Worm (Caenorhabditis elegans) whole organism, L1 larva: Measurements from ENCODE around the gene F02D10.6.
A peak's percentile ranks its signal among the peaks of the same experiment; 100 is the strongest.

Source experiments
- C34B4.2 ChIP-seq: sonication (generic microtip); optimal IDR thresholded peaks from 2 replicates; lab custom pipeline; 2017; ENCODE audit warnings: mild to moderate bottlenecking, missing genetic modification characterization, missing compliant biosample characterization
- Y116A8C.19 ChIP-seq: sonication (generic microtip); optimal IDR thresholded peaks from 2 replicates; lab custom pipeline; 2016; ENCODE audit warnings: missing compliant biosample characterization, missing genetic modification characterization, borderline replicate concordance
- aly-2 ChIP-seq: fragments of 150-350 bp; optimal IDR thresholded peaks from 2 replicates; lab custom pipeline; 2014; ENCODE audit warnings: missing biosample characterization, missing genetic modification characterization
- ama-1 ChIP-seq: fragments of 150-350 bp; optimal IDR thresholded peaks from 2 replicates; lab custom pipeline; 2014
- ceh-63 ChIP-seq: fragments of 200-800 bp; sonication (Bioruptor generic); optimal IDR thresholded peaks from 2 replicates; lab custom pipeline; 2018; ENCODE audit warnings: mild to moderate bottlenecking, missing genetic modification characterization, missing compliant biosample characterization
- ceh-8 ChIP-seq: fragments of 200-800 bp; sonication (Bioruptor generic); optimal IDR thresholded peaks from 2 replicates; lab custom pipeline; 2018; ENCODE audit warnings: mild to moderate bottlenecking, missing genetic modification characterization, moderate library complexity, missing compliant biosample characterization
- ceh-82 ChIP-seq, 3 experiments: fragments of 150-350 bp in 1 of 3; sonication (generic microtip) in 2 of 3; optimal IDR thresholded peaks; 2 replicates each; lab custom pipeline; 2014 to 2017; ENCODE audit warnings: missing biosample characterization in 3 of 3, missing genetic modification characterization in 3 of 3
- ceh-90 ChIP-seq: sonication (generic microtip); optimal IDR thresholded peaks from 2 replicates; lab custom pipeline; 2016; ENCODE audit warnings: missing genetic modification characterization, missing compliant biosample characterization
- ces-1 ChIP-seq: fragments of 150-350 bp; optimal IDR thresholded peaks from 2 replicates; lab custom pipeline; 2014; ENCODE audit warnings: missing biosample characterization, missing genetic modification reagents, missing genetic modification characterization
- dsc-1 ChIP-seq: sonication (generic microtip); optimal IDR thresholded peaks from 2 replicates; lab custom pipeline; 2016; ENCODE audit warnings: mild to moderate bottlenecking, missing genetic modification characterization, missing compliant biosample characterization
- efl-1 ChIP-seq, 4 experiments: fragments of 150-350 bp; optimal IDR thresholded peaks in 3 of 4; peaks in 1 of 4; 1 replicate in 1 of 4; 2 replicates in 3 of 4; lab custom pipeline; 2014; ENCODE audit warnings: missing biosample characterization in 2 of 4, missing genetic modification characterization in 2 of 4, missing genetic modification reagents in 2 of 4
- efl-3 ChIP-seq: fragments of 200-800 bp; sonication (Bioruptor generic); optimal IDR thresholded peaks from 2 replicates; lab custom pipeline; 2018; ENCODE audit warnings: mild to moderate bottlenecking, missing genetic modification characterization, missing compliant biosample characterization
- elt-2 ChIP-seq: sonication (generic microtip); optimal IDR thresholded peaks from 2 replicates; lab custom pipeline; 2016; ENCODE audit warnings: missing genetic modification characterization, mild to moderate bottlenecking, inconsistent platforms, missing compliant biosample characterization, missing genetic modification reagents
- fkh-4 ChIP-seq: sonication (generic microtip); optimal IDR thresholded peaks from 2 replicates; lab custom pipeline; 2016; ENCODE audit warnings: missing compliant biosample characterization, missing genetic modification characterization, borderline replicate concordance
- fkh-8 ChIP-seq: sonication (generic microtip); optimal IDR thresholded peaks from 2 replicates; lab custom pipeline; 2016; ENCODE audit warnings: mild to moderate bottlenecking, missing genetic modification characterization, missing compliant biosample characterization
- fos-1 ChIP-seq: fragments of 150-350 bp; optimal IDR thresholded peaks from 2 replicates; lab custom pipeline; 2014; ENCODE audit warnings: missing biosample characterization, missing genetic modification characterization
- hlh-4 ChIP-seq: sonication (generic microtip); optimal IDR thresholded peaks from 2 replicates; lab custom pipeline; 2016; ENCODE audit warnings: mild to moderate bottlenecking, missing genetic modification characterization, missing compliant biosample characterization
- hpl-2 ChIP-seq: fragments of 150-350 bp; optimal IDR thresholded peaks from 2 replicates; lab custom pipeline; 2014; ENCODE audit warnings: missing biosample characterization, missing genetic modification reagents, missing genetic modification characterization
- irx-1 ChIP-seq: sonication (generic microtip); optimal IDR thresholded peaks from 2 replicates; lab custom pipeline; 2016; ENCODE audit warnings: missing genetic modification characterization, missing compliant biosample characterization
- jun-1 ChIP-seq: fragments of 150-350 bp; optimal IDR thresholded peaks from 2 replicates; lab custom pipeline; 2014; ENCODE audit warnings: missing biosample characterization, missing genetic modification reagents, missing genetic modification characterization
- lin-14 ChIP-seq: fragments of 200-800 bp; sonication (Bioruptor generic); optimal IDR thresholded peaks from 2 replicates; lab custom pipeline; 2018; ENCODE audit warnings: mild to moderate bottlenecking, missing genetic modification characterization, moderate library complexity, missing compliant biosample characterization
- lin-39 ChIP-seq: fragments of 150-350 bp; optimal IDR thresholded peaks from 2 replicates; lab custom pipeline; 2014; ENCODE audit warnings: missing biosample characterization, missing genetic modification reagents, missing genetic modification characterization
- lir-3 ChIP-seq: sonication (generic microtip); optimal IDR thresholded peaks from 2 replicates; lab custom pipeline; 2016; ENCODE audit warnings: mild to moderate bottlenecking, missing genetic modification characterization, moderate library complexity, missing compliant biosample characterization; ENCODE audit not compliant: poor library complexity
- nhr-11 ChIP-seq: fragments of 150-350 bp; optimal IDR thresholded peaks from 2 replicates; lab custom pipeline; 2014; ENCODE audit warnings: missing biosample characterization, missing genetic modification characterization
- nhr-12 ChIP-seq: sonication (generic microtip); optimal IDR thresholded peaks from 2 replicates; lab custom pipeline; 2017; ENCODE audit warnings: missing biosample characterization, missing genetic modification characterization
- nhr-19 ChIP-seq: fragments of 200-800 bp; sonication (Bioruptor generic); conservative IDR thresholded peaks from 2 replicates; pipeline ENCODE4 v1.3.6; 2022; ENCODE audit warnings: missing genetic modification characterization, missing compliant biosample characterization
- nhr-20 ChIP-seq: sonication (generic microtip); optimal IDR thresholded peaks from 2 replicates; lab custom pipeline; 2016; ENCODE audit warnings: mild to moderate bottlenecking, missing genetic modification characterization, missing compliant biosample characterization
- nhr-237 ChIP-seq: fragments of 150-350 bp; optimal IDR thresholded peaks from 2 replicates; lab custom pipeline; 2014; ENCODE audit warnings: missing biosample characterization, missing genetic modification characterization
- nhr-28 ChIP-seq: fragments of 150-350 bp; optimal IDR thresholded peaks from 2 replicates; lab custom pipeline; 2014; ENCODE audit warnings: missing biosample characterization, missing genetic modification characterization
- nhr-47 ChIP-seq: sonication (generic microtip); optimal IDR thresholded peaks from 2 replicates; lab custom pipeline; 2016; ENCODE audit warnings: mild to moderate bottlenecking, missing genetic modification characterization, moderate library complexity, missing compliant biosample characterization
- nhr-71 ChIP-seq: sonication (generic microtip); optimal IDR thresholded peaks from 2 replicates; lab custom pipeline; 2016; ENCODE audit warnings: mild to moderate bottlenecking, missing genetic modification characterization, moderate library complexity, missing compliant biosample characterization
- nhr-77 ChIP-seq: fragments of 150-350 bp; optimal IDR thresholded peaks from 2 replicates; lab custom pipeline; 2014; ENCODE audit warnings: missing biosample characterization, missing genetic modification characterization
- nhr-85 ChIP-seq: sonication (generic microtip); peaks from one replicate; lab custom pipeline; 2016; ENCODE audit warnings: missing genetic modification characterization, inconsistent platforms, missing compliant biosample characterization
- nhr-90 ChIP-seq: sonication (generic microtip); optimal IDR thresholded peaks from 2 replicates; lab custom pipeline; 2016; ENCODE audit warnings: mild to moderate bottlenecking, missing genetic modification characterization, missing compliant biosample characterization; ENCODE audit not compliant: poor library complexity
- pax-3 ChIP-seq: fragments of 200-800 bp; sonication (Bioruptor generic); optimal IDR thresholded peaks from 2 replicates; lab custom pipeline; 2018; ENCODE audit warnings: mild to moderate bottlenecking, missing genetic modification characterization, moderate library complexity, missing compliant biosample characterization
- pqm-1 ChIP-seq: sonication (generic microtip); optimal IDR thresholded peaks from 3 replicates; lab custom pipeline; 2017; ENCODE audit warnings: missing biosample characterization, missing genetic modification characterization
- rnt-1 ChIP-seq: sonication (generic microtip); optimal IDR thresholded peaks from 2 replicates; lab custom pipeline; 2016; ENCODE audit warnings: mild to moderate bottlenecking, missing genetic modification characterization, moderate library complexity, missing compliant biosample characterization
- skn-1 ChIP-seq: fragments of 150-350 bp; optimal IDR thresholded peaks from 2 replicates; lab custom pipeline; 2014; ENCODE audit warnings: missing biosample characterization, missing genetic modification characterization
- snpc-4 ChIP-seq: fragments of 150-350 bp; optimal IDR thresholded peaks from 2 replicates; lab custom pipeline; 2014; ENCODE audit warnings: missing biosample characterization, missing genetic modification characterization
- snu-23 ChIP-seq: sonication (generic microtip); optimal IDR thresholded peaks from 2 replicates; lab custom pipeline; 2016; ENCODE audit warnings: missing genetic modification characterization, missing compliant biosample characterization
- tbx-2 ChIP-seq: sonication (generic microtip); optimal IDR thresholded peaks from 2 replicates; lab custom pipeline; 2016; ENCODE audit warnings: missing genetic modification characterization, missing compliant biosample characterization
- tlp-1 ChIP-seq: fragments of 150-350 bp; optimal IDR thresholded peaks from 2 replicates; lab custom pipeline; 2014; ENCODE audit warnings: missing biosample characterization, missing genetic modification characterization
- unc-30 ChIP-seq: sonication (generic microtip); optimal IDR thresholded peaks from 2 replicates; lab custom pipeline; 2017; ENCODE audit warnings: missing biosample characterization, missing genetic modification characterization
- unc-62 ChIP-seq: fragments of 150-350 bp; optimal IDR thresholded peaks from 2 replicates; lab custom pipeline; 2014; ENCODE audit warnings: missing biosample characterization, missing genetic modification reagents, missing genetic modification characterization
- unc-86 ChIP-seq: sonication (generic microtip); optimal IDR thresholded peaks from 2 replicates; lab custom pipeline; 2016; ENCODE audit warnings: missing genetic modification characterization, missing compliant biosample characterization
- unc-98 ChIP-seq: fragments of 200-800 bp; sonication (Bioruptor generic); IDR thresholded peaks from 2 replicates; pipeline ENCODE4 v1.3.6; 2022; ENCODE audit warnings: missing genetic modification characterization, missing compliant biosample characterization
- zag-1 ChIP-seq: fragments of 150-350 bp; optimal IDR thresholded peaks from 2 replicates; lab custom pipeline; 2014; ENCODE audit warnings: missing biosample characterization, missing genetic modification characterization

F02D10.6 gene

ce11 chrX:13414974-13415373, 36.5 kb downstream of the F02D10.6 start (continued):
- TF ChIP-seq tbx-2 (tag; lab: Kevin White, UChicago) (peak; percentile 10), pqm-1 (tag; lab: Kevin White, UChicago) (no peak), ceh-82 (tag; optimal IDR thresholded peaks at IDR 0.05; lab: Kevin White, UChicago) (peak in 1 of 3 experiments; percentile 27), lir-3 (tag; lab: Kevin White, UChicago) (peak; percentile 10)
- TF ChIP-seq, all 84 proteins: peak for 22

ce11 chrX:13412307-13412706, 39.2 kb downstream of the F02D10.6 start:
- TF ChIP-seq rnt-1 (tag; lab: Kevin White, UChicago) (no peak), hlh-4 (tag; lab: Kevin White, UChicago) (no peak), unc-30 (tag; lab: Kevin White, UChicago) (no peak), ceh-90 (tag; lab: Kevin White, UChicago) (no peak), irx-1 (tag; lab: Kevin White, UChicago) (no peak), unc-62 (GFP tag; lab: Kevin White, UChicago) (no peak), unc-86 (tag; lab: Kevin White, UChicago) (no peak), elt-2 (tag; lab: Kevin White, UChicago) (peak; percentile 40), dsc-1 (tag; lab: Kevin White, UChicago) (no peak), snpc-4 (tag; lab: Kevin White, UChicago) (no peak), efl-1 (optimal IDR thresholded peaks at IDR 0.05; lab: Kevin White, UChicago) (no peak), efl-1 (GFP tag; optimal IDR thresholded peaks at IDR 0.05 in 1 of 2; lab: Kevin White, UChicago) (peak in 1 of 2 experiments; percentile 8), lin-39 (no peak), nhr-77 (no peak), nhr-12 (tag; lab: Kevin White, UChicago) (no peak)
- TF ChIP-seq, all 84 proteins: peak for 2

- TF ChIP-seq snu-23 (GFP tag; lab: Kevin White, UChicago) = peak; percentile 4
- TF ChIP-seq C34B4.2 (tag; lab: Kevin White, UChicago) = no peak
- no peak for TF ChIP-seq ceh-63 (GFP tag; lab: Kevin White, UChicago)
- TF ChIP-seq nhr-20 (tag; lab: Kevin White, UChicago) = peak; percentile 71
Measured at ce11 chrX:13411306-13411705, 40.2 kb downstream of the F02D10.6 start.

ce11 chrX:13409543-13409942, 41.9 kb downstream of the F02D10.6 start, which contains the start of the genes cyp-13B1 and C29F7.1:
TSS of gene cyp-13B1 (minus strand) at chrX:13409643.
TSS of gene C29F7.1 (plus strand) at chrX:13409936.
- TF ChIP-seq tlp-1 (no peak), Y116A8C.19 (tag; lab: Kevin White, UChicago) (no peak), dsc-1 (tag; lab: Kevin White, UChicago) (no peak), efl-1 (optimal IDR thresholded peaks at IDR 0.05; lab: Kevin White, UChicago) (no peak), efl-1 (GFP tag; optimal IDR thresholded peaks at IDR 0.05 in 1 of 2; lab: Kevin White, UChicago) (no peak), pqm-1 (tag; lab: Kevin White, UChicago) (no peak), ceh-8 (GFP tag; lab: Kevin White, UChicago) (no peak), nhr-47 (tag; lab: Kevin White, UChicago) (no peak), nhr-90 (tag; lab: Kevin White, UChicago) (no peak), unc-98 (GFP tag; lab: Robert Waterston, UW) (no peak), skn-1 (tag; lab: Kevin White, UChicago) (no peak), nhr-237 (tag; lab: Kevin White, UChicago) (no peak), hpl-2 (GFP tag; lab: Kevin White, UChicago) (no peak), unc-86 (tag; lab: Kevin White, UChicago) (no peak), ama-1 (lab: Kevin White, UChicago) (no peak), jun-1 (tag; lab: Kevin White, UChicago) (no peak), nhr-85 (tag; lab: Kevin White, UChicago) (peak; percentile 23), lin-14 (GFP tag; lab: Kevin White, UChicago) (peak; percentile 35), nhr-28 (tag; lab: Kevin White, UChicago) (no peak), ces-1 (no peak), elt-2 (tag; lab: Kevin White, UChicago) (peak; percentile 15), aly-2 (tag; lab: Kevin White, UChicago) (no peak), tbx-2 (tag; lab: Kevin White, UChicago) (no peak), fkh-4 (tag; lab: Kevin White, UChicago) (no peak), fos-1 (no peak), nhr-12 (tag; lab: Kevin White, UChicago) (no peak), nhr-19 (GFP tag; lab: Robert Waterston, UW) (0 out of 2 replicates have a peak, but pooled peaks have one; percentile 18), nhr-11 (tag; lab: Kevin White, UChicago) (no peak), pax-3 (tag; lab: Kevin White, UChicago) (no peak), nhr-71 (tag; lab: Kevin White, UChicago) (peak; percentile 1), zag-1 (no peak), fkh-8 (tag; lab: Kevin White, UChicago) (no peak), efl-3 (GFP tag; lab: Kevin White, UChicago) (no peak)
